Fruit fly (Drosophila melanogaster) whole organism, wandering third instar larva: Measurements from ENCODE around the gene Sgs8.
A peak's percentile ranks its signal among the peaks of the same experiment; 100 is the strongest.

Experiments used
- Abd-B ChIP-seq: fragments of >200 bp; optimal IDR thresholded peaks from 2 replicates; lab custom pipeline; 2017; ENCODE audit warnings: missing biosample characterization, missing genetic modification characterization
- CG32264 ChIP-seq: fragments of 200-800 bp; sonication (Bioruptor generic); optimal IDR thresholded peaks from 2 replicates; lab custom pipeline; 2016; ENCODE audit warnings: missing biosample characterization, missing genetic modification characterization
- CG9705 ChIP-seq: fragments of 200-800 bp; sonication (Bioruptor generic); optimal IDR thresholded peaks from 2 replicates; lab custom pipeline; 2018; ENCODE audit warnings: missing biosample characterization, mild to moderate bottlenecking, missing genetic modification characterization
- CrebA ChIP-seq: fragments of 200-800 bp; sonication (Bioruptor generic); optimal IDR thresholded peaks from 2 replicates; lab custom pipeline; 2016; ENCODE audit warnings: missing biosample characterization, mild to moderate bottlenecking, missing genetic modification characterization, borderline replicate concordance
- Dfd ChIP-seq: fragments of >200 bp; optimal IDR thresholded peaks from 2 replicates; lab custom pipeline; 2017; ENCODE audit warnings: missing biosample characterization, missing genetic modification characterization
- Dif ChIP-seq: fragments of 200-275, 200-300 bp; sonication (Bioruptor generic); optimal IDR thresholded peaks from 2 replicates; lab custom pipeline; 2018; ENCODE audit warnings: missing biosample characterization, missing genetic modification characterization; ENCODE audit not compliant: partially characterized antibody
- GATAd ChIP-seq: sonication (Bioruptor generic); optimal IDR thresholded peaks from 2 replicates; lab custom pipeline; 2016; ENCODE audit warnings: missing biosample characterization, missing genetic modification characterization
- HLH106 ChIP-seq: fragments of 200-800 bp; optimal IDR thresholded peaks from 3 replicates; lab custom pipeline; 2019; ENCODE audit warnings: missing biosample characterization, mild to moderate bottlenecking, missing genetic modification characterization, moderate library complexity
- Hnf4 ChIP-seq: fragments of 200-800 bp; sonication (Bioruptor generic); optimal IDR thresholded peaks from 2 replicates; lab custom pipeline; 2016; ENCODE audit warnings: missing biosample characterization, mild to moderate bottlenecking, missing genetic modification characterization
- Hr78 ChIP-seq: fragments of >200 bp; optimal IDR thresholded peaks from 2 replicates; lab custom pipeline; 2017; ENCODE audit warnings: missing biosample characterization, missing genetic modification characterization
- Hr83 ChIP-seq: fragments of 200-300 bp; sonication (Bioruptor generic); optimal IDR thresholded peaks from 2 replicates; lab custom pipeline; 2016; ENCODE audit warnings: missing biosample characterization, mild to moderate bottlenecking, missing genetic modification characterization, moderate library complexity; ENCODE audit not compliant: poor library complexity, severe bottlenecking
- Jra ChIP-seq: sonication (Bioruptor generic); optimal IDR thresholded peaks from 2 replicates; lab custom pipeline; 2016; ENCODE audit warnings: missing biosample characterization, missing genetic modification characterization
- Mio ChIP-seq: sonication (Bioruptor generic); optimal IDR thresholded peaks from 2 replicates; lab custom pipeline; 2016; ENCODE audit warnings: missing biosample characterization, missing genetic modification characterization
- Myc ChIP-seq: fragments of >200 bp; optimal IDR thresholded peaks from 2 replicates; lab custom pipeline; 2017
- N ChIP-seq: fragments of >200 bp; optimal IDR thresholded peaks from 2 replicates; lab custom pipeline; 2018; ENCODE audit warnings: missing biosample characterization, missing external identifiers, missing genetic modification characterization
- OdsH ChIP-seq: fragments of 200-800 bp; sonication (Bioruptor generic); optimal IDR thresholded peaks from 2 replicates; lab custom pipeline; 2016; ENCODE audit warnings: missing biosample characterization, mild to moderate bottlenecking, missing genetic modification characterization
- Rel ChIP-seq, 2 experiments: fragments of 200-800 bp; sonication (Bioruptor generic) in 1 of 2; optimal IDR thresholded peaks; 2 replicates in 1 of 2; 3 replicates in 1 of 2; lab custom pipeline; 2016 to 2019; ENCODE audit warnings: mild to moderate bottlenecking in 2 of 2, missing biosample characterization in 2 of 2, missing genetic modification characterization in 2 of 2, moderate library complexity in 1 of 2
- Sp1 ChIP-seq: fragments of 200-800 bp; sonication (Bioruptor generic); optimal IDR thresholded peaks from 3 replicates; lab custom pipeline; 2019; ENCODE audit warnings: missing biosample characterization, mild to moderate bottlenecking, missing genetic modification characterization, moderate library complexity
- Vsx2 ChIP-seq: fragments of 200-300, 225-300 bp; sonication (Bioruptor generic); optimal IDR thresholded peaks from 2 replicates; lab custom pipeline; 2018; ENCODE audit warnings: missing biosample characterization, missing genetic modification characterization; ENCODE audit not compliant: partially characterized antibody
- br ChIP-seq: fragments of 200-800 bp; sonication (Bioruptor generic); optimal IDR thresholded peaks from 2 replicates; lab custom pipeline; 2016; ENCODE audit warnings: missing biosample characterization, missing genetic modification characterization
- brk ChIP-seq: fragments of 200-800 bp; sonication (Bioruptor generic); optimal IDR thresholded peaks from 2 replicates; lab custom pipeline; 2016; ENCODE audit warnings: missing biosample characterization, mild to moderate bottlenecking, missing genetic modification characterization
- dmrt93B ChIP-seq: fragments of 200-800 bp; sonication (Bioruptor generic); optimal IDR thresholded peaks from 2 replicates; lab custom pipeline; 2018; ENCODE audit warnings: missing biosample characterization, mild to moderate bottlenecking, missing genetic modification characterization
- dsf ChIP-seq: sonication (Bioruptor generic); optimal IDR thresholded peaks from 2 replicates; lab custom pipeline; 2016; ENCODE audit warnings: missing biosample characterization, missing genetic modification characterization, borderline replicate concordance
- ey ChIP-seq: fragments of 200-800 bp; sonication (Bioruptor generic); optimal IDR thresholded peaks from 2 replicates; lab custom pipeline; 2016; ENCODE audit warnings: missing biosample characterization, missing genetic modification characterization
- foxo ChIP-seq, 2 experiments: fragments of 200-800 bp; sonication (Bioruptor generic); optimal IDR thresholded peaks; 2 replicates in 1 of 2; 3 replicates in 1 of 2; lab custom pipeline; 2016 to 2017; ENCODE audit warnings: missing biosample characterization in 2 of 2, missing genetic modification characterization in 2 of 2
- fru ChIP-seq: fragments of 200-800 bp; sonication (Bioruptor generic); optimal IDR thresholded peaks from 3 replicates; lab custom pipeline; 2016; ENCODE audit warnings: missing biosample characterization, mild to moderate bottlenecking, missing genetic modification characterization
- h ChIP-seq: fragments of 200-800 bp; sonication (Bioruptor generic); optimal IDR thresholded peaks from 3 replicates; lab custom pipeline; 2016; ENCODE audit warnings: missing biosample characterization, mild to moderate bottlenecking, missing genetic modification characterization
- jim ChIP-seq: fragments of 175-275, 200-325 bp; sonication (Bioruptor generic); optimal IDR thresholded peaks from 2 replicates; lab custom pipeline; 2016; ENCODE audit warnings: missing biosample characterization, mild to moderate bottlenecking, missing genetic modification characterization
- lola ChIP-seq: fragments of >200 bp; optimal IDR thresholded peaks from 2 replicates; lab custom pipeline; 2017; ENCODE audit warnings: missing biosample characterization, missing genetic modification characterization
- pan ChIP-seq: fragments of >200 bp; optimal IDR thresholded peaks from 2 replicates; lab custom pipeline; 2017
- psq ChIP-seq: fragments of 200-800 bp; sonication (Bioruptor generic); optimal IDR thresholded peaks from 3 replicates; lab custom pipeline; 2017; ENCODE audit warnings: missing biosample characterization, mild to moderate bottlenecking, missing genetic modification characterization, moderate library complexity
- rgr ChIP-seq: fragments of 200-800 bp; sonication (Bioruptor generic); optimal IDR thresholded peaks from 3 replicates; lab custom pipeline; 2016; ENCODE audit warnings: missing biosample characterization, mild to moderate bottlenecking, missing genetic modification characterization
- sage ChIP-seq: fragments of 200-800 bp; sonication (Bioruptor generic); optimal IDR thresholded peaks from 2 replicates; lab custom pipeline; 2016; ENCODE audit warnings: missing biosample characterization, mild to moderate bottlenecking, missing genetic modification characterization
- sv ChIP-seq: fragments of 200-800 bp; sonication (Bioruptor generic); optimal IDR thresholded peaks from 3 replicates; lab custom pipeline; 2016; ENCODE audit warnings: missing biosample characterization, missing genetic modification characterization
- tai ChIP-seq: sonication (Bioruptor generic); optimal IDR thresholded peaks from 2 replicates; lab custom pipeline; 2016; ENCODE audit warnings: missing biosample characterization, missing genetic modification characterization
- woc ChIP-seq: sonication (Bioruptor generic); optimal IDR thresholded peaks from 2 replicates; lab custom pipeline; 2016; ENCODE audit warnings: missing biosample characterization, mild to moderate bottlenecking, missing genetic modification characterization

Sgs8 gene

dm6 chr3L:11533704-11534319 is 24.6 kb upstream of the Sgs8 start:
- TF ChIP-seq psq (GFP tag; lab: Kevin White, UChicago): peak; percentile 66
- TF ChIP-seq tai (GFP tag; lab: Kevin White, UChicago): peak; percentile 33
- no peak for TF ChIP-seq CG9705 (GFP tag; lab: Kevin White, UChicago)
- no peak for TF ChIP-seq Dfd
- TF ChIP-seq fru (GFP tag; lab: Kevin White, UChicago): peak; percentile 71
- TF ChIP-seq Dif (GFP tag; lab: Kevin White, UChicago): no peak
- TF ChIP-seq foxo (GFP tag; optimal IDR thresholded peaks at IDR 0.05; lab: Kevin White, UChicago): peak in 1 of 2 experiments; percentile 47
- no peak for TF ChIP-seq Vsx2 (GFP tag; lab: Kevin White, UChicago)
- no peak for TF ChIP-seq Hr78 (GFP tag; lab: Kevin White, UChicago)
- TF ChIP-seq woc (GFP tag; lab: Kevin White, UChicago): no peak
- no peak for TF ChIP-seq Rel (GFP tag; optimal IDR thresholded peaks at IDR 0.05; lab: Kevin White, UChicago)
- no peak for TF ChIP-seq Rel (tag; optimal IDR thresholded peaks at IDR 0.05; lab: Kevin White, UChicago)
- no peak for TF ChIP-seq Abd-B
- TF ChIP-seq Sp1 (GFP tag; lab: Kevin White, UChicago): peak; percentile 54
- TF ChIP-seq Hnf4 (GFP tag; lab: Kevin White, UChicago): peak; percentile 3
- no peak for TF ChIP-seq Hr83 (GFP tag; lab: Kevin White, UChicago)
- TF ChIP-seq dmrt93B (GFP tag; lab: Kevin White, UChicago): peak; percentile 11
- TF ChIP-seq ey (GFP tag; lab: Kevin White, UChicago): peak; percentile 49
- no peak for TF ChIP-seq sage
- no peak for TF ChIP-seq pan (lab: Kevin White, UChicago)
- TF ChIP-seq rgr (GFP tag; lab: Kevin White, UChicago): peak; percentile 19
- no peak for TF ChIP-seq Mio (GFP tag; lab: Kevin White, UChicago)
- TF ChIP-seq sv: peak; percentile 50
- TF ChIP-seq br (GFP tag; lab: Kevin White, UChicago): peak; percentile 55
- no peak for TF ChIP-seq CG32264 (GFP tag; lab: Kevin White, UChicago)
- TF ChIP-seq OdsH (GFP tag; lab: Kevin White, UChicago): peak; percentile 55
- no peak for TF ChIP-seq GATAd (GFP tag; lab: Kevin White, UChicago)
- no peak for TF ChIP-seq CrebA (GFP tag; lab: Kevin White, UChicago)
- peak; percentile 62 for TF ChIP-seq HLH106
- TF ChIP-seq, all 38 proteins: peak for 13

dm6 chr3L:11531994-11532732 is 23.0 kb upstream of the Sgs8 start:
- TF ChIP-seq br (GFP tag; lab: Kevin White, UChicago) (no peak), HLH106 (no peak), CG9705 (GFP tag; lab: Kevin White, UChicago) (no peak), Dif (GFP tag; lab: Kevin White, UChicago) (no peak), Sp1 (GFP tag; lab: Kevin White, UChicago) (no peak), Mio (GFP tag; lab: Kevin White, UChicago) (no peak), CG32264 (GFP tag; lab: Kevin White, UChicago) (no peak), brk (GFP tag; lab: Kevin White, UChicago) (no peak), Rel (GFP tag; optimal IDR thresholded peaks at IDR 0.05; lab: Kevin White, UChicago) (no peak), Rel (tag; optimal IDR thresholded peaks at IDR 0.05; lab: Kevin White, UChicago) (no peak), Jra (GFP tag; lab: Kevin White, UChicago) (no peak), rgr (GFP tag; lab: Kevin White, UChicago) (no peak), sage (no peak), ey (GFP tag; lab: Kevin White, UChicago) (no peak), Dfd (no peak)
- TF ChIP-seq, all 38 proteins: peak for 0

- TF ChIP-seq Mio (GFP tag; lab: Kevin White, UChicago) (no peak), Hr78 (GFP tag; lab: Kevin White, UChicago) (no peak), Rel (GFP tag; optimal IDR thresholded peaks at IDR 0.05; lab: Kevin White, UChicago) (no peak), Rel (tag; optimal IDR thresholded peaks at IDR 0.05; lab: Kevin White, UChicago) (peak; percentile 65), lola (no peak), dsf (GFP tag; lab: Kevin White, UChicago) (no peak), N (no peak), Jra (GFP tag; lab: Kevin White, UChicago) (no peak), fru (GFP tag; lab: Kevin White, UChicago) (peak; percentile 62), sv (no peak), Myc (lab: Kevin White, UChicago) (no peak), jim (no peak), CrebA (GFP tag; lab: Kevin White, UChicago) (no peak), sage (no peak), ey (GFP tag; lab: Kevin White, UChicago) (no peak), GATAd (GFP tag; lab: Kevin White, UChicago) (no peak), h (peak; percentile 18), Dfd (no peak)
These were observed 22.1 kb upstream of the Sgs8 start for dm6 chr3L:11531300-11531699.
